Worm (Caenorhabditis elegans) whole organism, late embryonic: ENCODE measurements around the gene nas-31.

Source experiments
- T23F11.4 ChIP-seq: fragments of 200-800 bp; sonication (Bioruptor generic); optimal IDR thresholded peaks from 2 replicates; lab custom pipeline; 2018; ENCODE audit warnings: mild to moderate bottlenecking, missing genetic modification characterization, missing compliant biosample characterization
- Y22D7AL.16 ChIP-seq: sonication (generic microtip); optimal IDR thresholded peaks from 2 replicates; lab custom pipeline; 2016; ENCODE audit warnings: missing genetic modification characterization, missing compliant biosample characterization
- ahr-1 ChIP-seq: sonication (generic microtip); optimal IDR thresholded peaks from 2 replicates; lab custom pipeline; 2016; ENCODE audit warnings: missing genetic modification characterization, missing compliant biosample characterization
- ama-1 ChIP-seq: fragments of 150-350 bp; optimal IDR thresholded peaks from 2 replicates; lab custom pipeline; 2014
- ceh-14 ChIP-seq: sonication (generic microtip); optimal IDR thresholded peaks from 2 replicates; lab custom pipeline; 2016; ENCODE audit warnings: missing genotype, missing genetic modification characterization, missing compliant biosample characterization
- ceh-24 ChIP-seq: sonication (generic microtip); optimal IDR thresholded peaks from 2 replicates; lab custom pipeline; 2016; ENCODE audit warnings: mild to moderate bottlenecking, missing genetic modification characterization, missing compliant biosample characterization
- ceh-6 ChIP-seq: fragments of 200-800 bp; sonication (Bioruptor generic); optimal IDR thresholded peaks from 2 replicates; lab custom pipeline; 2018; ENCODE audit warnings: mild to moderate bottlenecking, missing genetic modification characterization, missing compliant biosample characterization
- ceh-9 ChIP-seq: sonication (generic microtip); optimal IDR thresholded peaks from 2 replicates; lab custom pipeline; 2016; ENCODE audit warnings: mild to moderate bottlenecking, missing genetic modification characterization, inconsistent platforms, missing compliant biosample characterization
- dmd-4 ChIP-seq: sonication (generic microtip); optimal IDR thresholded peaks from 2 replicates; lab custom pipeline; 2016; ENCODE audit warnings: borderline replicate concordance, missing genetic modification characterization, missing compliant biosample characterization
- elt-2 ChIP-seq: sonication (generic microtip); optimal IDR thresholded peaks from 2 replicates; lab custom pipeline; 2016; ENCODE audit warnings: missing genetic modification reagents, missing genetic modification characterization, missing compliant biosample characterization
- elt-4 ChIP-seq: sonication (generic microtip); optimal IDR thresholded peaks from 2 replicates; lab custom pipeline; 2016; ENCODE audit warnings: missing genetic modification characterization, missing compliant biosample characterization
- eyg-1 ChIP-seq: sonication (generic microtip); optimal IDR thresholded peaks from 2 replicates; lab custom pipeline; 2016; ENCODE audit warnings: missing genotype, missing genetic modification characterization, missing compliant biosample characterization
- fax-1 ChIP-seq: sonication (generic microtip); optimal IDR thresholded peaks from 2 replicates; lab custom pipeline; 2016; ENCODE audit warnings: missing genotype, missing genetic modification characterization, missing compliant biosample characterization
- fkh-10 ChIP-seq: fragments of 150-350 bp; optimal IDR thresholded peaks from 2 replicates; lab custom pipeline; 2014; ENCODE audit warnings: missing biosample characterization, missing genetic modification reagents, missing genetic modification characterization
- fkh-6 ChIP-seq: sonication (generic microtip); optimal IDR thresholded peaks from 2 replicates; lab custom pipeline; 2016; ENCODE audit warnings: missing genetic modification characterization, missing compliant biosample characterization
- hlh-13 ChIP-seq: fragments of 200-800 bp; sonication (Bioruptor generic); optimal IDR thresholded peaks from 2 replicates; lab custom pipeline; 2018; ENCODE audit warnings: mild to moderate bottlenecking, missing genetic modification characterization, missing compliant biosample characterization
- hlh-8 ChIP-seq: sonication (generic microtip); optimal IDR thresholded peaks from 2 replicates; lab custom pipeline; 2016; ENCODE audit warnings: missing genotype, missing genetic modification characterization, missing compliant biosample characterization
- lim-6 ChIP-seq: sonication (generic microtip); optimal IDR thresholded peaks from 2 replicates; lab custom pipeline; 2016; ENCODE audit warnings: missing genetic modification characterization, missing compliant biosample characterization
- lin-11 ChIP-seq: fragments of 200-800 bp; sonication (Bioruptor generic); optimal IDR thresholded peaks from 2 replicates; lab custom pipeline; 2018; ENCODE audit warnings: mild to moderate bottlenecking, missing genetic modification characterization, missing compliant biosample characterization
- mec-3 ChIP-seq: sonication (generic microtip); optimal IDR thresholded peaks from 2 replicates; lab custom pipeline; 2016; ENCODE audit warnings: borderline replicate concordance, missing genetic modification characterization, missing compliant biosample characterization
- nfya-1 ChIP-seq: sonication (generic microtip); optimal IDR thresholded peaks from 2 replicates; lab custom pipeline; 2017; ENCODE audit warnings: missing genetic modification characterization, mild to moderate bottlenecking, missing compliant biosample characterization, antibody characterized with exemption, moderate library complexity
- nhr-232 ChIP-seq: sonication (generic microtip); optimal IDR thresholded peaks from 2 replicates; lab custom pipeline; 2016; ENCODE audit warnings: missing genetic modification characterization, missing compliant biosample characterization
- npax-4 ChIP-seq: sonication (generic microtip); optimal IDR thresholded peaks from 2 replicates; lab custom pipeline; 2016; ENCODE audit warnings: missing genetic modification characterization, missing compliant biosample characterization
- odd-2 ChIP-seq: sonication (generic microtip); optimal IDR thresholded peaks from 2 replicates; lab custom pipeline; 2017; ENCODE audit warnings: antibody characterized with exemption, mild to moderate bottlenecking, missing genetic modification characterization, missing compliant biosample characterization
- pag-3 ChIP-seq: sonication (generic microtip); optimal IDR thresholded peaks from 2 replicates; lab custom pipeline; 2016; ENCODE audit warnings: missing compliant biosample characterization, missing genetic modification characterization, borderline replicate concordance
- pax-1 ChIP-seq: fragments of 150-350 bp; optimal IDR thresholded peaks from 2 replicates; lab custom pipeline; 2014; ENCODE audit warnings: missing biosample characterization, missing genetic modification characterization
- pha-2 ChIP-seq: sonication (generic microtip); optimal IDR thresholded peaks from 2 replicates; lab custom pipeline; 2017; ENCODE audit warnings: mild to moderate bottlenecking, missing genetic modification characterization, missing compliant biosample characterization
- pqm-1 ChIP-seq: sonication (generic microtip); optimal IDR thresholded peaks from 2 replicates; lab custom pipeline; 2016; ENCODE audit warnings: missing genetic modification characterization, missing compliant biosample characterization
- pros-1 ChIP-seq: fragments of 150-350 bp; optimal IDR thresholded peaks from 2 replicates; lab custom pipeline; 2014; ENCODE audit warnings: missing biosample characterization, missing genetic modification reagents, missing genetic modification characterization
- ref-2 ChIP-seq: sonication (generic microtip); optimal IDR thresholded peaks from 2 replicates; lab custom pipeline; 2016; ENCODE audit warnings: missing genetic modification characterization, missing compliant biosample characterization
- rnt-1 ChIP-seq: sonication (generic microtip); optimal IDR thresholded peaks from 2 replicates; lab custom pipeline; 2016; ENCODE audit warnings: missing genetic modification characterization, missing compliant biosample characterization
- sox-2 ChIP-seq: fragments of 200-800 bp; sonication (Bioruptor generic); IDR thresholded peaks from 2 replicates; pipeline ENCODE4 v1.3.6; 2022; ENCODE audit warnings: missing genetic modification reagents, missing genetic modification characterization, missing compliant biosample characterization
- sox-4 ChIP-seq: sonication (generic microtip); optimal IDR thresholded peaks from 2 replicates; lab custom pipeline; 2017; ENCODE audit warnings: mild to moderate bottlenecking, missing genetic modification characterization, inconsistent platforms, missing compliant biosample characterization
- tbx-2 ChIP-seq: sonication (generic microtip); optimal IDR thresholded peaks from 2 replicates; lab custom pipeline; 2016; ENCODE audit warnings: missing genetic modification characterization, missing compliant biosample characterization
- ttx-3 ChIP-seq: sonication (generic microtip); optimal IDR thresholded peaks from 2 replicates; lab custom pipeline; 2016; ENCODE audit warnings: missing genetic modification reagents, missing genetic modification characterization, missing compliant biosample characterization
- unc-3 ChIP-seq, 2 experiments: fragments of 200-800 bp in 1 of 2; sonication (Bioruptor generic) in 1 of 2; sonication (generic microtip) in 1 of 2; conservative IDR thresholded peaks in 1 of 2; optimal IDR thresholded peaks in 1 of 2; 2 replicates each; pipeline versions ENCODE4 v1.3.6 to Lab custom; 2016 to 2022; ENCODE audit warnings: missing compliant biosample characterization in 2 of 2, missing genetic modification characterization in 2 of 2, missing genetic modification reagents in 1 of 2
- unc-55 ChIP-seq: sonication (generic microtip); optimal IDR thresholded peaks from 2 replicates; lab custom pipeline; 2017; ENCODE audit warnings: missing biosample characterization, missing genetic modification reagents, missing genetic modification characterization
- ztf-16 ChIP-seq: sonication (generic microtip); optimal IDR thresholded peaks from 2 replicates; lab custom pipeline; 2017; ENCODE audit warnings: missing genetic modification characterization, missing compliant biosample characterization

Gene nas-31

DNA sequence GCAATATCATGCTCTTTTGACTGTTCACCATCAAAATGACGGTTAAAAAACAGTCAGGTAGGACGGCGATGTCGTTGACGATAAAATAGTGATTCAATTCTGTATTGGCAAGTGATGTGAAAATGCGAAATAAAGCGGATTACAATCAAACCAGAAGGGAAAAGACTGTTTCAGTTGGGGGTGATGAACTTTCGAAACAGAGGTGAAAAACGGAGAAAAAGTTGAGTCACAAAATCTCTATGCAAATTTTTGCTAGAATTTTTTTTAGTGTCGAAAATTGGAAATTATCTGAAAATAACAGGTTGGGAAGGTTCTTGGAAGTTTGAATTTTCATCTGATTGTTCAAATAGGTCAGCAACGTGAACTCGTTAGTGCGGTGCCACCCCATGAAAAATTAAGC is at the start of gene nas-31:
Gene nas-31 (minus strand): TSS at position 101 of the 400 bp plus-strand sequence.
- no peak for TF ChIP-seq npax-4 (tag; lab: Kevin White, UChicago)
- no peak for TF ChIP-seq rnt-1
- no peak for TF ChIP-seq sox-4 (tag; lab: Kevin White, UChicago)
- no peak for TF ChIP-seq T23F11.4 (GFP tag; lab: Kevin White, UChicago)
- no peak for TF ChIP-seq ceh-14 (tag; lab: Kevin White, UChicago)
- no peak for TF ChIP-seq ref-2 (tag; lab: Kevin White, UChicago)
- TF ChIP-seq ceh-6: no peak
- no peak for TF ChIP-seq ahr-1 (tag; lab: Kevin White, UChicago)
- TF ChIP-seq sox-2: no peak
- no peak for TF ChIP-seq Y22D7AL.16
- no peak for TF ChIP-seq tbx-2 (tag; lab: Kevin White, UChicago)
- TF ChIP-seq fax-1 (tag; lab: Kevin White, UChicago): no peak
- TF ChIP-seq nhr-232 (tag; lab: Kevin White, UChicago): no peak
- TF ChIP-seq pqm-1 (tag; lab: Kevin White, UChicago): no peak
- no peak for TF ChIP-seq ttx-3 (tag; lab: Kevin White, UChicago)
- TF ChIP-seq pax-1 (tag; lab: Kevin White, UChicago): no peak
- no peak for TF ChIP-seq pha-2

DNA sequence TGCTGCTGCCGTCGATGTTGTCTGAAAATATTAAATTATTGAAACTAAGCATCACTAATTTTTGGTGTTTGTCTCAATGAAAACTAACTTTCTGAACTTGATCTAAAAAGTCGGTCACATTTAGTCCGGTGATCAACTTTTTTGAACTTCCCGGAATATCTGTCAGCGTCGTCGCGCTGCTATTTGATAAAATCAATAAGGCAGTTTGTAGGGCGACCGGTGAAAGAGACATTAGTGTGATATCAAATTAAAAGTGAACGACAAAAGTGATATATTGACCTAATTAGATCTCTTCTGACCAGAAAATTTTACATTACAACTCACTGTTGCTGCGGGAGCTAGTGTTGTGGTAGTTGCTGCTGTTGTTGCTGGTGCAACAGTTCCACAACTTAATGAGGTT is 49.3 kb upstream of the nas-31 start:
- TF ChIP-seq sox-4 (tag; lab: Kevin White, UChicago) (no peak), unc-55 (GFP tag; lab: Kevin White, UChicago) (no peak), ttx-3 (tag; lab: Kevin White, UChicago) (no peak), Y22D7AL.16 (no peak), odd-2 (tag; lab: Kevin White, UChicago) (no peak), lin-11 (no peak), pha-2 (no peak), pqm-1 (tag; lab: Kevin White, UChicago) (no peak)

DNA sequence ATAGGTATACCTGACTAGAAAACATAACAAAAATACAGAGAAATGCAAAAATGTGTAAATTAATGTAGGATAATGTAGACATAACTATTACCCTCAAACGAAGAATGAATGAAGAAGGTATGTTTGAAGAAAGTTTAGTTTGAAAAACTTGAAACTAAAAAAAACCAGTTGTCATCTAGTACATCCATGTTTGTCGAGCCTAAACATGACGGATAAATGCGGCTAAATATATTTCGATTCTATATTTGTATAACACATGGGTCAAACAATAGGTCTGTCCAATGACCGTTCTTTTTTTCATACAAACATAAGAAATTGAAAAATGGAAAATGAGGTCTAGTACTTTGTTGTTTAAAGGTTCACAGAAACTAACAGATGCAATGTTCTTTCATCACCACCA is 48.4 kb upstream of the nas-31 start, which contains the start of gene F17C11.22:
Gene F17C11.22 (minus strand): TSS at position 101 of the 400 bp plus-strand sequence.
- no peak for TF ChIP-seq elt-4
- no peak for TF ChIP-seq ama-1
- TF ChIP-seq ztf-16 (tag; lab: Kevin White, UChicago): no peak
- no peak for TF ChIP-seq fkh-6 (tag; lab: Kevin White, UChicago)
- no peak for TF ChIP-seq fkh-10

DNA sequence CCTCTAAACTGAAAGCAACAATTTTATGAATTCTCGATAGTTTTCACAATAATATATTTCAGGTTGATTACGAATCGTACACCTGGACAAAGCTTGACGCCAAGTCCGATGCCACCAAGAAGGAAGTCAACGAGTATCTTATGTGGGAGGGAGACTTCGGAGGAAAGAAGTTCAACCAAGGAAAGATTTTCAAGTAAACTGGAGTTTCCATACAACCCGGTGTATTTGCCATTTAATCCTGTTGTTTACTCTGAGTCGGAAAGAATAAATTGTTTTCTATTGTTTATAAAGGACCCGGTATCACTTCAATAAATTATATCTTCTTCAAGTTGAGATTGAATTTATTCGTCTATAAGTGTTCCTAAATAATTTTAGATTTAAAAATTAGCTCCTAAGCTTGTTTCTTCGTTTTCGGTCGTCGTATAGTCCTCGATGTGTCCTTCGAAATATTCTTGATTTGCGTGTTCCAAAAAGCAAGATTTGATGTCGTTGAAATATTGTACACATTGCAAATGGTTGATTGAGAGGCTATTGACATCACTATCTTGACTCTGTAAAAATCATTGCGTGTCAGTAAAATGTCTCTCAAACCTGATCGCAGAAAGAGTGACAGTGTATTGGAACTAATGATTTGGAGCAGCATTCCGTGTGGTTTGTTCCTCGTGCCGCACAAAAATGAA is 46.1 kb upstream of the nas-31 start:
- TF ChIP-seq mec-3 (no peak), ceh-24 (no peak), pros-1 (tag; lab: Kevin White, UChicago) (no peak), dmd-4 (tag; lab: Kevin White, UChicago) (no peak)

DNA sequence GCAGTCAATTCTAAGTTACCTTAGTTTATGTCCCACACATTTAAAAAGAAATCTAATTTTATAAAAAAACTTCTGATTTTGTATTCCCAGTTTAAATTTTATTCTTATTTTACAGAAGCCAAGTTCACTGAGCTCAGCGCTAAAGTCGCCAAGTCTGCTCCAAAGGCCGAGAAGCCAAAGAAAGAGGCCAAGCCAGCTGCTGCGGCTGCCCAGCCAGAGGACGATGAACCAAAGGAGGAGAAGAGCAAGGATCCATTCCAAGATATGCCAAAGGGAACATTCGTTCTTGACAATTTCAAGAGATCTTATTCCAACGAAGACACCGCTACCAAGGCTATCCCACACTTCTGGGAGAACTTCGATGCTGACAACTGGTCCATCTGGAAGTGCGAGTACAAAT is 45.2 kb upstream of the nas-31 start:
- TF ChIP-seq hlh-8 (tag; lab: Kevin White, UChicago): no peak
- no peak for TF ChIP-seq hlh-13 (GFP tag; lab: Kevin White, UChicago)
- TF ChIP-seq lim-6 (tag; lab: Kevin White, UChicago): no peak
- no peak for TF ChIP-seq tbx-2 (tag; lab: Kevin White, UChicago)
- TF ChIP-seq eyg-1 (tag; lab: Kevin White, UChicago): no peak
- TF ChIP-seq ceh-9 (tag; lab: Kevin White, UChicago): no peak
- TF ChIP-seq mec-3: no peak
- TF ChIP-seq dmd-4 (tag; lab: Kevin White, UChicago): no peak
- TF ChIP-seq pag-3: no peak
- TF ChIP-seq nfya-1 (tag; lab: Kevin White, UChicago): no peak
- TF ChIP-seq elt-2: no peak
- no peak for TF ChIP-seq unc-3 (GFP tag; conservative IDR thresholded peaks at IDR 0.05; lab: Robert Waterston, UW)
- TF ChIP-seq unc-3 (tag; optimal IDR thresholded peaks at IDR 0.05; lab: Kevin White, UChicago): no peak
- TF ChIP-seq, all 69 proteins: peak for 0
